Fruit fly (Drosophila melanogaster): ENCODE data around the gene JTBR.

The JTBR gene

dm6 chr3L:1850498-1850897 is 47.8 kb upstream of the JTBR start:
- TF ChIP-seq Bgb (GFP tag; IDR thresholded peaks at IDR 0.05; ENCODE audit: partially characterized antibody) = peak; percentile 18; the same call in 1 of the 2 replicates
- no peak for TF ChIP-seq org-1 (GFP tag; optimal IDR thresholded peaks at IDR 0.05)

dm6 chr3L:1844600-1844999 is 41.9 kb upstream of the JTBR start:
- TF ChIP-seq Drgx (GFP tag; IDR thresholded peaks at IDR 0.05) = peak; percentile 86
- no peak for TF ChIP-seq bsh (GFP tag; optimal IDR thresholded peaks at IDR 0.05)
- TF ChIP-seq prd (optimal IDR thresholded peaks at IDR 0.05) = no peak
- TF ChIP-seq prd (GFP tag; IDR thresholded peaks at IDR 0.05) = 0 out of 3 replicates have a peak, but pooled peaks have one; percentile 8
- 0 out of 2 replicates have a peak, but pooled peaks have one; percentile 14 for TF ChIP-seq slbo (GFP tag; IDR thresholded peaks at IDR 0.05)

- no peak for TF ChIP-seq CG4360 (GFP tag; IDR thresholded peaks at IDR 0.05)
- TF ChIP-seq CG3847 (GFP tag; IDR thresholded peaks at IDR 0.05) = no peak
- TF ChIP-seq Hey (tag; optimal IDR thresholded peaks at IDR 0.05) = no peak
- no peak for TF ChIP-seq vfl (GFP tag; optimal IDR thresholded peaks at IDR 0.05)
- no peak for TF ChIP-seq Jarid2 (GFP tag; optimal IDR thresholded peaks at IDR 0.05)
- no peak for TF ChIP-seq da (GFP tag; optimal IDR thresholded peaks at IDR 0.05)
- TF ChIP-seq Deaf1 (tag; optimal IDR thresholded peaks at IDR 0.05) = peak; percentile 80
These were observed 39.3 kb upstream of the JTBR start, which contains the start of gene Cpr62Bc for dm6 chr3L:1841984-1842383. TSS of gene Cpr62Bc (minus strand) at chr3L:1842084.

- TF ChIP-seq Adf1 (GFP tag; IDR thresholded peaks at IDR 0.05) = peak; percentile 10; the same call in 1 of the 2 replicates
- no peak for TF ChIP-seq ham (GFP tag; IDR thresholded peaks at IDR 0.05)
- no peak for TF ChIP-seq unpg (GFP tag; optimal IDR thresholded peaks at IDR 0.05)
These were observed 32.4 kb upstream of the JTBR start, which contains the start of gene Cpr62Bb for dm6 chr3L:1835064-1835463. TSS of gene Cpr62Bb (minus strand) at chr3L:1835164.

- TF ChIP-seq gfzf (GFP tag; optimal IDR thresholded peaks at IDR 0.05) = peak; percentile 62
- TF ChIP-seq vvl (GFP tag; IDR thresholded peaks at IDR 0.05) = peak; percentile 33; the same call in 1 of the 2 replicates
- TF ChIP-seq Pdp1 (GFP tag; optimal IDR thresholded peaks at IDR 0.05) = peak in 1 of 2 experiments; percentile 33
- TF ChIP-seq Ets97D (GFP tag; optimal IDR thresholded peaks at IDR 0.05) = peak; percentile 33
- no peak for TF ChIP-seq gem (tag; optimal IDR thresholded peaks at IDR 0.05)
- TF ChIP-seq Eip74EF (GFP tag; optimal IDR thresholded peaks at IDR 0.05) = peak in 1 of 2 experiments; percentile 76
- no peak for TF ChIP-seq CG10147 (GFP tag; optimal IDR thresholded peaks at IDR 0.05)
- TF ChIP-seq zf30C (GFP tag; optimal IDR thresholded peaks at IDR 0.05) = no peak
- 0 out of 4 replicates have a peak, but pooled peaks have one; percentile 37 for TF ChIP-seq chinmo (GFP tag; IDR thresholded peaks at IDR 0.05; ENCODE audit: partially characterized antibody)
- TF ChIP-seq CTCF (GFP tag; optimal IDR thresholded peaks at IDR 0.05) = peak; percentile 18
- no peak for TF ChIP-seq dpn (GFP tag; optimal IDR thresholded peaks at IDR 0.05)
- TF ChIP-seq her (GFP tag; optimal IDR thresholded peaks at IDR 0.05) = no peak
- TF ChIP-seq CG15011 (GFP tag; optimal IDR thresholded peaks at IDR 0.05) = no peak
- no peak for TF ChIP-seq CG12769 (tag; optimal IDR thresholded peaks at IDR 0.05)
- no peak for TF ChIP-seq fd102C (GFP tag; optimal IDR thresholded peaks at IDR 0.05)
- TF ChIP-seq Hr78 (GFP tag; optimal IDR thresholded peaks at IDR 0.05) = peak in 1 of 2 experiments; percentile 84
These were observed 29.2 kb upstream of the JTBR start, which contains the start of gene Cpr62Ba for dm6 chr3L:1831753-1832268. TSS of gene Cpr62Ba (minus strand) at chr3L:1831783.
